Worm (Caenorhabditis elegans): ENCODE results near the gene EEED8.18.

DNA sequence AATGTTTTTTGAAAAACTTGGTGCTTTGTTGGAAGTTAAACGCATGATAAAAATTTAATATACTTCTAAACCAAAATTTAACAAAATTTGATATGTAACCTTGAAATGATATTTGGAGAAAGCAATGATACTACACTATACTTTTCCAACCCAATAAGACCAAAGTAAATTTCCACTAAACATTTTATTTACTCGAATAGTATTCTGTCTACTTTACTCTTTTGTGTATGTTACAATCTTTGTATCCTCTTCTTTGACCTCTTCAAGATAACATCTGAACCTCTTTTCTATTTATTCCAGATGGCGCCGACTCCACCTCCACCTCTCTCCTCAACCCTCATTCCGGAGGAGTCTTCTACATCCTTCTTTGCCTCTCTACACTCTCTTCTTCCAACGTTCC is 41.1 kb upstream of the EEED8.18 start, which contains the start of gene dhs-5:
- no peak for TF ChIP-seq nhr-28 (tag; optimal IDR thresholded peaks at IDR 0.05)
- no peak for TF ChIP-seq unc-62 (GFP tag; optimal IDR thresholded peaks at IDR 0.05)
- TF ChIP-seq nhr-76 (tag; optimal IDR thresholded peaks at IDR 0.05), result no peak
- no peak for TF ChIP-seq daf-12 (tag; optimal IDR thresholded peaks at IDR 0.05)
- TF ChIP-seq lin-15B (tag; optimal IDR thresholded peaks at IDR 0.05), result no peak
- no peak for TF ChIP-seq ceh-16 (tag; optimal IDR thresholded peaks at IDR 0.05)
